Fruit fly (Drosophila melanogaster) whole organism, pupa: ENCODE data around the gene CG15771.

Source experiments
- CG10348 ChIP-seq: fragments of 200-800 bp; sonication (Bioruptor generic); IDR thresholded peaks from 2 replicates; pipeline ENCODE4 v1.3.6; 2022; ENCODE audit warnings: missing biosample characterization, missing genetic modification characterization
- CG12605 ChIP-seq: fragments of 200-800 bp; sonication (Bioruptor generic); IDR thresholded peaks from 2 replicates; pipeline ENCODE4 v1.3.6; 2022; ENCODE audit warnings: missing biosample characterization, missing genetic modification characterization
- CG13204 ChIP-seq: fragments of 200-800 bp; sonication (Bioruptor generic); optimal IDR thresholded peaks from 2 replicates; lab custom pipeline; 2018; ENCODE audit warnings: missing biosample characterization, mild to moderate bottlenecking, missing genetic modification characterization, moderate library complexity
- CG14655 ChIP-seq: fragments of 200-800 bp; sonication (Bioruptor generic); optimal IDR thresholded peaks from 3 replicates; lab custom pipeline; 2017; ENCODE audit warnings: mild to moderate bottlenecking, missing biosample characterization, missing genetic modification reagents, missing genetic modification characterization
- CG15710 ChIP-seq: fragments of 200-800 bp; sonication (Bioruptor generic); optimal IDR thresholded peaks from 2 replicates; lab custom pipeline; 2018; ENCODE audit warnings: missing biosample characterization, mild to moderate bottlenecking, missing genetic modification characterization, moderate library complexity
- CG17806 ChIP-seq: fragments of 200-800 bp; sonication (Bioruptor generic); optimal IDR thresholded peaks from 2 replicates; lab custom pipeline; 2018; ENCODE audit warnings: missing biosample characterization, mild to moderate bottlenecking, missing genetic modification characterization, moderate library complexity
- CG34367 ChIP-seq: fragments of 200-800 bp; sonication (Bioruptor generic); optimal IDR thresholded peaks from 2 replicates; lab custom pipeline; 2018; ENCODE audit warnings: missing biosample characterization, mild to moderate bottlenecking, missing genetic modification characterization
- CG4496 ChIP-seq: fragments of 200-800 bp; sonication (Bioruptor generic); IDR thresholded peaks from 3 replicates; pipeline ENCODE4 v1.3.6; 2022; ENCODE audit warnings: missing biosample characterization, missing genetic modification characterization
- CG8301 ChIP-seq: fragments of 200-800 bp; sonication (Bioruptor generic); optimal IDR thresholded peaks from 2 replicates; lab custom pipeline; 2018; ENCODE audit warnings: missing biosample characterization, mild to moderate bottlenecking, missing genetic modification characterization
- CG9948 ChIP-seq: fragments of 200-800 bp; sonication (Bioruptor generic); optimal IDR thresholded peaks from 2 replicates; lab custom pipeline; 2018; ENCODE audit warnings: missing biosample characterization, mild to moderate bottlenecking, missing genetic modification characterization, moderate library complexity
- EcR ChIP-seq: fragments of 200-800 bp; sonication (Bioruptor generic); optimal IDR thresholded peaks from 3 replicates; lab custom pipeline; 2019; ENCODE audit warnings: missing biosample characterization, missing genetic modification characterization, mild to moderate bottlenecking, moderate library complexity, missing genetic modification reagents
- Ets98B ChIP-seq: fragments of 200-800 bp; sonication (Bioruptor generic); IDR thresholded peaks from 2 replicates; pipeline ENCODE4 v1.3.6; 2022; ENCODE audit warnings: missing biosample characterization, missing genetic modification characterization
- Pif1A ChIP-seq: fragments of 200-800 bp; sonication (Bioruptor generic); optimal IDR thresholded peaks from 3 replicates; lab custom pipeline; 2016; ENCODE audit warnings: missing biosample characterization, missing genetic modification characterization
- Snoo ChIP-seq: fragments of 200-800 bp; sonication (Bioruptor generic); optimal IDR thresholded peaks from 3 replicates; lab custom pipeline; 2017; ENCODE audit warnings: missing biosample characterization, mild to moderate bottlenecking, missing genetic modification characterization, inconsistent platforms
- fd96Ca ChIP-seq: fragments of 200-800 bp; sonication (Bioruptor generic); IDR thresholded peaks from 3 replicates; pipeline ENCODE4 v1.3.6; 2022; ENCODE audit warnings: missing biosample characterization, missing genetic modification characterization
- gl ChIP-seq: fragments of 200-800 bp; sonication (Bioruptor generic); optimal IDR thresholded peaks from 2 replicates; lab custom pipeline; 2018; ENCODE audit warnings: missing biosample characterization, mild to moderate bottlenecking, missing genetic modification characterization
- rn ChIP-seq: fragments of 200-800 bp; sonication (Bioruptor generic); IDR thresholded peaks from 2 replicates; pipeline ENCODE4 v1.3.6; 2022; ENCODE audit warnings: missing biosample characterization, missing genetic modification characterization

Gene CG15771

DNA sequence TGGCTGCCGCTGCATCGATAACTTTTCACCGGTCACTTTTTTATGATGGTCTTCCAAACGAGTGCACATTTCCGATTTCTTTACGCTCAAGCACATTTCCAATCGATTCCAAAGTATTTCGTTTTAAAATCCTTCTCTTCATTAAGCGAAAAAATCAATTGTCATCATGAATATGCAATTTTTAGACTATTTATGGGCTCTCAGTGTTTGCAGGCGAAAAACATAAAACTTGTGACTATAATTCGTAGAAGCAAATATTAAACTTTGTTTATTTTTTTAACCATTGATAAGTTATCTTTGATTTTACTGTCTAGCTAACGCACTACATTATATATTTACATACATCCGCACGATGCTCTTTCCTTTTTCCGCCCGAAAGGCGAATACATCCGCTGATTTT is 53.3 kb downstream of the CG15771 start, which contains the start of gene Prosbeta2R1:
Gene Prosbeta2R1, plus strand, starts transcription at position 301 of the 400 bp plus-strand sequence.
- TF ChIP-seq Snoo (tag; lab: Kevin White, UChicago) (no peak), CG4496 (GFP tag; lab: Robert Waterston, UW) (no peak), gl (tag; lab: Kevin White, UChicago) (no peak), Pif1A (GFP tag; lab: Kevin White, UChicago) (no peak), CG34367 (no peak), fd96Ca (GFP tag; lab: Robert Waterston, UW) (no peak), CG13204 (no peak), EcR (GFP tag; lab: Kevin White, UChicago) (no peak), CG9948 (tag; lab: Kevin White, UChicago) (no peak), rn (GFP tag; lab: Robert Waterston, UW) (no peak), CG8301 (tag; lab: Kevin White, UChicago) (no peak), CG17806 (tag; lab: Kevin White, UChicago) (no peak), CG10348 (no peak), CG15710 (tag; lab: Kevin White, UChicago) (no peak), Ets98B (GFP tag; lab: Robert Waterston, UW) (no peak), CG14655 (GFP tag; lab: Kevin White, UChicago) (no peak), CG12605 (GFP tag; lab: Robert Waterston, UW) (no peak)
